Fruit fly (Drosophila melanogaster) whole organism, embryonic: ENCODE measurements around the gene Ptp36E.

Experiments
- Aef1 ChIP-seq: fragments of 200-800 bp; sonication (Bioruptor generic); IDR thresholded peaks from 3 replicates; pipeline ENCODE4 v1.3.6; 2022; ENCODE audit warnings: missing biosample characterization, missing genetic modification characterization
- B-H1 ChIP-seq: fragments of 200-800 bp; sonication (Bioruptor generic); IDR thresholded peaks from 3 replicates; pipeline ENCODE4 v1.3.6; 2022; ENCODE audit warnings: missing biosample characterization, missing genetic modification characterization
- CG10959 ChIP-seq: fragments of 200-800 bp; sonication (Bioruptor generic); IDR thresholded peaks from 2 replicates; pipeline ENCODE4 v1.3.6; 2022; ENCODE audit warnings: missing biosample characterization, missing genetic modification characterization
- CG11504 ChIP-seq: fragments of 200-800 bp; sonication (Bioruptor generic); optimal IDR thresholded peaks from 3 replicates; lab custom pipeline; 2019; ENCODE audit warnings: missing biosample characterization, mild to moderate bottlenecking, missing genetic modification characterization, moderate library complexity
- CG11723 ChIP-seq: fragments of 200-800 bp; sonication (Bioruptor generic); optimal IDR thresholded peaks from 2 replicates; lab custom pipeline; 2017; ENCODE audit warnings: missing biosample characterization, mild to moderate bottlenecking, missing genetic modification characterization
- CG12104 ChIP-seq: fragments of 200-800 bp; sonication (Bioruptor generic); optimal IDR thresholded peaks from 3 replicates; lab custom pipeline; 2016; ENCODE audit warnings: missing biosample characterization, missing genetic modification characterization
- CG12942 ChIP-seq: fragments of 200-800 bp; sonication (Bioruptor generic); optimal IDR thresholded peaks from 3 replicates; lab custom pipeline; 2016; ENCODE audit warnings: missing biosample characterization, missing genetic modification characterization
- CG13424 ChIP-seq: fragments of 200-800 bp; sonication (Bioruptor generic); optimal IDR thresholded peaks from 2 replicates; lab custom pipeline; 2019; ENCODE audit warnings: missing biosample characterization, mild to moderate bottlenecking, missing genetic modification characterization, moderate library complexity
- CG14050 ChIP-seq: fragments of 200-800 bp; sonication (Bioruptor generic); IDR thresholded peaks from 3 replicates; pipeline ENCODE4 v1.3.6; 2022; ENCODE audit warnings: missing biosample characterization, missing genetic modification characterization
- CG14710 ChIP-seq: fragments of 200-800 bp; sonication (Bioruptor generic); optimal IDR thresholded peaks from 3 replicates; lab custom pipeline; 2019; ENCODE audit warnings: missing biosample characterization, mild to moderate bottlenecking, missing genetic modification characterization, moderate library complexity
- CG14965 ChIP-seq: fragments of 200-800 bp; sonication (Bioruptor generic); optimal IDR thresholded peaks from 2 replicates; lab custom pipeline; 2016; ENCODE audit warnings: missing biosample characterization, missing genetic modification characterization, borderline replicate concordance
- CG15479 ChIP-seq: fragments of 200-800 bp; sonication (Bioruptor generic); optimal IDR thresholded peaks from 3 replicates; lab custom pipeline; 2019; ENCODE audit warnings: missing biosample characterization, mild to moderate bottlenecking, missing genetic modification characterization, moderate library complexity
- CG1603 ChIP-seq: fragments of 200-800 bp; sonication (Bioruptor generic); optimal IDR thresholded peaks from 2 replicates; lab custom pipeline; 2019; ENCODE audit warnings: missing biosample characterization, mild to moderate bottlenecking, missing genetic modification characterization, moderate library complexity
- CG17385 ChIP-seq: fragments of 200-800 bp; sonication (Bioruptor generic); optimal IDR thresholded peaks from 3 replicates; lab custom pipeline; 2018; ENCODE audit warnings: missing biosample characterization, mild to moderate bottlenecking, missing genetic modification characterization
- CG18262 ChIP-seq: fragments of 200-800 bp; optimal IDR thresholded peaks from 3 replicates; lab custom pipeline; 2019; ENCODE audit warnings: missing biosample characterization, mild to moderate bottlenecking, missing genetic modification characterization, moderate library complexity
- CG4328 ChIP-seq: fragments of 200-800 bp; sonication (Bioruptor generic); optimal IDR thresholded peaks from 3 replicates; lab custom pipeline; 2017; ENCODE audit warnings: missing biosample characterization, missing genetic modification reagents, missing genetic modification characterization
- CG4360 ChIP-seq: fragments of 200-800 bp; sonication (Bioruptor generic); IDR thresholded peaks from 2 replicates; pipeline ENCODE4 v1.3.6; 2022; ENCODE audit warnings: missing biosample characterization, missing genetic modification characterization
- CG4424 ChIP-seq: fragments of 200-800 bp; sonication (Bioruptor generic); optimal IDR thresholded peaks from 3 replicates; lab custom pipeline; 2016; ENCODE audit warnings: missing biosample characterization, missing genetic modification characterization
- CG4820 ChIP-seq: fragments of 200-800 bp; sonication (Bioruptor generic); optimal IDR thresholded peaks from 3 replicates; lab custom pipeline; 2016; ENCODE audit warnings: missing biosample characterization, missing genetic modification characterization
- CG6854 ChIP-seq: fragments of 200-800 bp; sonication (Bioruptor generic); optimal IDR thresholded peaks from 3 replicates; lab custom pipeline; 2017; ENCODE audit warnings: missing biosample characterization, mild to moderate bottlenecking, missing genetic modification characterization
- CG7839 ChIP-seq: fragments of 200-800 bp; sonication (Bioruptor generic); optimal IDR thresholded peaks from 3 replicates; lab custom pipeline; 2018; ENCODE audit warnings: missing biosample characterization, mild to moderate bottlenecking, missing genetic modification characterization, moderate library complexity
- E2f1 ChIP-seq: fragments of 200-800 bp; sonication (Bioruptor generic); IDR thresholded peaks from 2 replicates; pipeline ENCODE4 v1.3.6; 2022; ENCODE audit warnings: missing biosample characterization, missing genetic modification characterization
- Ets65A ChIP-seq: fragments of 200-800 bp; sonication (Bioruptor generic); peaks from one replicate; lab custom pipeline; 2016; ENCODE audit warnings: missing biosample characterization, missing genetic modification characterization
- Gsc ChIP-seq: fragments of 200-800 bp; sonication (Bioruptor generic); IDR thresholded peaks from 2 replicates; pipeline ENCODE4 v1.3.6; 2022; ENCODE audit warnings: missing biosample characterization, missing genetic modification characterization
- H2.0 ChIP-seq: fragments of 200-800 bp; sonication (Bioruptor generic); IDR thresholded peaks from 2 replicates; pipeline ENCODE4 v1.3.6; 2022; ENCODE audit warnings: missing biosample characterization, missing genetic modification characterization
- Hey ChIP-seq: fragments of 200-800 bp; sonication (Bioruptor generic); optimal IDR thresholded peaks from 3 replicates; lab custom pipeline; 2018; ENCODE audit warnings: missing biosample characterization, mild to moderate bottlenecking, missing genetic modification characterization
- Hr78 ChIP-seq, 2 experiments: fragments of 200-800 bp in 1 of 2; fragments of >200 bp in 1 of 2; sonication (Bioruptor generic) in 1 of 2; optimal IDR thresholded peaks; 2 replicates each; lab custom pipeline; 2017 to 2019; ENCODE audit warnings: missing biosample characterization in 2 of 2, missing genetic modification characterization in 2 of 2, mild to moderate bottlenecking in 1 of 2, moderate library complexity in 1 of 2
- Meics ChIP-seq: fragments of 200-800 bp; sonication (Bioruptor generic); optimal IDR thresholded peaks from 2 replicates; lab custom pipeline; 2017; ENCODE audit warnings: missing biosample characterization, mild to moderate bottlenecking, missing genetic modification characterization
- Mrtf ChIP-seq: fragments of 200-800 bp; sonication (Bioruptor generic); IDR thresholded peaks from 3 replicates; pipeline ENCODE4 v1.3.6; 2022; ENCODE audit warnings: missing biosample characterization, missing genetic modification characterization
- Pdp1 ChIP-seq, 2 experiments: fragments of 200-800 bp; sonication (Bioruptor generic); optimal IDR thresholded peaks; 3 replicates each; lab custom pipeline; 2016; ENCODE audit warnings: missing biosample characterization in 2 of 2, missing genetic modification characterization in 2 of 2, mild to moderate bottlenecking in 1 of 2, moderate library complexity in 1 of 2
- Ptx1 ChIP-seq: fragments of 200-800 bp; sonication (Bioruptor generic); IDR thresholded peaks from 2 replicates; pipeline ENCODE4 v1.3.6; 2022; ENCODE audit warnings: missing biosample characterization, missing genetic modification characterization
- Sry-β ChIP-seq: fragments of 200-800 bp; sonication (Bioruptor generic); optimal IDR thresholded peaks from 2 replicates; lab custom pipeline; 2018; ENCODE audit warnings: missing biosample characterization, mild to moderate bottlenecking, missing genetic modification characterization, moderate library complexity
- Stat92E ChIP-seq, 3 experiments: fragments of >200 bp in 2 of 3; fragments of 200-800 bp in 1 of 3; sonication (Bioruptor generic) in 1 of 3; optimal IDR thresholded peaks; 2 replicates each; lab custom pipeline; 2017 to 2019; ENCODE audit warnings: missing biosample characterization in 3 of 3, missing genetic modification characterization in 3 of 3, mild to moderate bottlenecking in 1 of 3, moderate library complexity in 1 of 3
- Taf1 ChIP-seq: fragments of 200-800 bp; sonication (Bioruptor generic); IDR thresholded peaks from 2 replicates; pipeline ENCODE4 v1.3.6; 2022; ENCODE audit warnings: missing biosample characterization, missing genetic modification characterization
- cg ChIP-seq: fragments of 200-800 bp; sonication (Bioruptor generic); optimal IDR thresholded peaks from 3 replicates; lab custom pipeline; 2019; ENCODE audit warnings: missing biosample characterization, mild to moderate bottlenecking, missing genetic modification characterization, moderate library complexity
- croc ChIP-seq: fragments of 200-800 bp; sonication (Bioruptor generic); conservative IDR thresholded peaks from 3 replicates; pipeline ENCODE4 v1.3.6; 2022; ENCODE audit warnings: missing biosample characterization, missing genetic modification characterization
- fd102C ChIP-seq: fragments of 200-800 bp; sonication (Bioruptor generic); optimal IDR thresholded peaks from 2 replicates; lab custom pipeline; 2018; ENCODE audit warnings: missing biosample characterization, mild to moderate bottlenecking, missing genetic modification characterization, moderate library complexity
- ftz-f1 ChIP-seq: fragments of 200-800 bp; sonication (Bioruptor generic); optimal IDR thresholded peaks from 2 replicates; lab custom pipeline; 2016; ENCODE audit warnings: missing biosample characterization, missing genetic modification characterization
- gt ChIP-seq: fragments of 200-800 bp; sonication (Bioruptor generic); IDR thresholded peaks from 2 replicates; pipeline ENCODE4 v1.3.6; 2022; ENCODE audit warnings: missing biosample characterization, missing genetic modification characterization
- klu ChIP-seq: fragments of 200-800 bp; sonication (Bioruptor generic); IDR thresholded peaks from 2 replicates; pipeline ENCODE4 v1.3.6; 2022; ENCODE audit warnings: missing biosample characterization, missing genetic modification characterization
- kni ChIP-seq: fragments of 200-800 bp; sonication (Bioruptor generic); optimal IDR thresholded peaks from 3 replicates; lab custom pipeline; 2017; ENCODE audit warnings: mild to moderate bottlenecking, missing biosample characterization, missing genetic modification reagents, missing genetic modification characterization
- nau ChIP-seq: fragments of 200-800 bp; sonication (Bioruptor generic); optimal IDR thresholded peaks from 3 replicates; lab custom pipeline; 2017; ENCODE audit warnings: missing biosample characterization, mild to moderate bottlenecking, missing genetic modification characterization, missing genetic modification reagents
- org-1 ChIP-seq: fragments of 200-800 bp; sonication (Bioruptor generic); optimal IDR thresholded peaks from 2 replicates; lab custom pipeline; 2017; ENCODE audit warnings: missing biosample characterization, missing genetic modification characterization
- pb ChIP-seq: fragments of 200-800 bp; sonication (Bioruptor generic); optimal IDR thresholded peaks from 3 replicates; lab custom pipeline; 2016; ENCODE audit warnings: missing biosample characterization, missing genetic modification characterization
- shn ChIP-seq: fragments of 200-800 bp; sonication (Bioruptor generic); optimal IDR thresholded peaks from 3 replicates; lab custom pipeline; 2016; ENCODE audit warnings: missing biosample characterization, missing genetic modification characterization
- stc ChIP-seq: fragments of 200-800 bp; sonication (Bioruptor generic); IDR thresholded peaks from 2 replicates; pipeline ENCODE4 v1.3.6; 2022; ENCODE audit warnings: missing biosample characterization, missing genetic modification characterization
- usp ChIP-seq: fragments of >200 bp; optimal IDR thresholded peaks from 2 replicates; lab custom pipeline; 2017; ENCODE audit warnings: missing biosample characterization, missing genetic modification characterization
- zen2 ChIP-seq: fragments of 200-800 bp; sonication (Bioruptor generic); IDR thresholded peaks from 3 replicates; pipeline ENCODE4 v1.3.6; 2022; ENCODE audit warnings: missing biosample characterization, missing genetic modification characterization; ENCODE audit not compliant: partially characterized antibody

Gene Ptp36E

dm6 chr2L:18141471-18142345 lies 43.1 kb downstream of the Ptp36E start (continued):
- peak; percentile 9 for TF ChIP-seq Hey
- peak; percentile 75 for TF ChIP-seq CG18262 (tag; lab: Kevin White, UChicago)
- TF ChIP-seq CG4360: 0 out of 2 replicates have a peak, but pooled peaks have one; percentile 7
- peak; percentile 20 for TF ChIP-seq kni (GFP tag; lab: Kevin White, UChicago)
- no peak for TF ChIP-seq Gsc
- TF ChIP-seq pb: no peak
- TF ChIP-seq stc (GFP tag; lab: Robert Waterston, UW): peak; percentile 50; the same call in 1 of the 2 replicates
- TF ChIP-seq CG10959: no peak
- TF ChIP-seq croc: no peak
- peak; percentile 48 for TF ChIP-seq CG12104 (GFP tag; lab: Kevin White, UChicago)
- TF ChIP-seq CG4424 (GFP tag; lab: Kevin White, UChicago): peak; percentile 70
- TF ChIP-seq H2.0 (GFP tag; lab: Robert Waterston, UW): peak; percentile 33; the same call in 1 of the 2 replicates
- no peak for TF ChIP-seq shn (GFP tag; lab: Kevin White, UChicago)
- peak; percentile 81 for TF ChIP-seq Ets65A
- peak; percentile 52 for TF ChIP-seq CG15479 (GFP tag; lab: Kevin White, UChicago)
- peak; percentile 32 for TF ChIP-seq cg
- peak; percentile 56 for TF ChIP-seq CG1603
- TF ChIP-seq CG4820: peak; percentile 30
- TF ChIP-seq CG14965 (GFP tag; lab: Kevin White, UChicago): no peak
- peak; percentile 58; the same call in 2 of the 3 replicates for TF ChIP-seq B-H1 (GFP tag; lab: Robert Waterston, UW)
- peak; percentile 32; the same call in 2 of the 3 replicates for TF ChIP-seq CG14050 (GFP tag; lab: Robert Waterston, UW)
- peak; percentile 97 for TF ChIP-seq CG11504 (tag; lab: Kevin White, UChicago)
- no peak for TF ChIP-seq Hr78 (GFP tag; optimal IDR thresholded peaks at IDR 0.05; lab: Kevin White, UChicago)
- TF ChIP-seq klu: peak; percentile 29; the same call in 1 of the 2 replicates
- no peak for TF ChIP-seq zen2 (GFP tag; lab: Robert Waterston, UW)
- TF ChIP-seq CG17385 (GFP tag; lab: Kevin White, UChicago): peak; percentile 65
- peak; percentile 46 for TF ChIP-seq CG11723 (GFP tag; lab: Kevin White, UChicago)
- peak; percentile 57 for TF ChIP-seq org-1
- TF ChIP-seq Ptx1 (GFP tag; lab: Robert Waterston, UW): peak; percentile 38; the same call in 1 of the 2 replicates
- TF ChIP-seq Meics (GFP tag; lab: Kevin White, UChicago): peak; percentile 70
- no peak for TF ChIP-seq Sry-β (GFP tag; lab: Kevin White, UChicago)
- peak; percentile 37 for TF ChIP-seq ftz-f1 (GFP tag; lab: Kevin White, UChicago)
- no peak for TF ChIP-seq Aef1
- TF ChIP-seq Mrtf (GFP tag; lab: Robert Waterston, UW): peak; percentile 61; the same call in 1 of the 3 replicates
- peak; percentile 71 for TF ChIP-seq CG7839 (tag; lab: Kevin White, UChicago)
- TF ChIP-seq usp (GFP tag; lab: Kevin White, UChicago): no peak
- TF ChIP-seq gt (GFP tag; lab: Robert Waterston, UW): no peak
- TF ChIP-seq E2f1 (GFP tag; lab: Robert Waterston, UW): peak; percentile 47
- TF ChIP-seq CG6854: no peak
- TF ChIP-seq Stat92E (GFP tag; optimal IDR thresholded peaks at IDR 0.05; lab: Kevin White, UChicago): no peak
- peak; percentile 44 for TF ChIP-seq CG12942 (GFP tag; lab: Kevin White, UChicago)
- TF ChIP-seq fd102C (GFP tag; lab: Kevin White, UChicago): no peak
- TF ChIP-seq CG14710 (tag; lab: Kevin White, UChicago): peak; percentile 54
- peak; percentile 23 to 49 for TF ChIP-seq Pdp1 (GFP tag; optimal IDR thresholded peaks at IDR 0.05; lab: Kevin White, UChicago)
- TF ChIP-seq CG4328 (GFP tag; lab: Kevin White, UChicago): no peak
- peak; percentile 69 for TF ChIP-seq CG13424 (tag; lab: Kevin White, UChicago)
- TF ChIP-seq Taf1 (GFP tag; lab: Robert Waterston, UW): no peak; the same call in 1 of the 2 replicates
- TF ChIP-seq nau (GFP tag; lab: Kevin White, UChicago): peak; percentile 73
